Fruit fly (Drosophila melanogaster): ENCODE data around the gene CG14671.

Gene CG14671

dm6 chr3R:5572900-5573665 lies 8.5 kb upstream of the CG14671 start:
- peak in 1 of 2 experiments; percentile 26 for TF ChIP-seq foxo (GFP tag; optimal IDR thresholded peaks at IDR 0.05)
- TF ChIP-seq fru (GFP tag; optimal IDR thresholded peaks at IDR 0.05), result peak; percentile 2
- no peak for TF ChIP-seq Myc (optimal IDR thresholded peaks at IDR 0.05)
- TF ChIP-seq Sp1 (GFP tag; optimal IDR thresholded peaks at IDR 0.05), result peak; percentile 37
- TF ChIP-seq sage (GFP tag; optimal IDR thresholded peaks at IDR 0.05), result no peak
- no peak for TF ChIP-seq jim (GFP tag; optimal IDR thresholded peaks at IDR 0.05)
- TF ChIP-seq Mio (GFP tag; optimal IDR thresholded peaks at IDR 0.05), result no peak
- peak; percentile 20 for TF ChIP-seq woc (GFP tag; optimal IDR thresholded peaks at IDR 0.05)
- peak; percentile 30 for TF ChIP-seq HLH106 (tag; optimal IDR thresholded peaks at IDR 0.05)

dm6 chr3R:5571756-5572155 lies 7.1 kb upstream of the CG14671 start:
- TF ChIP-seq CrebA (GFP tag; optimal IDR thresholded peaks at IDR 0.05; ENCODE audit: borderline replicate concordance) (no peak), Rel (GFP tag; optimal IDR thresholded peaks at IDR 0.05) (no peak), Rel (tag; optimal IDR thresholded peaks at IDR 0.05) (peak; percentile 28)

dm6 chr3R:5571437-5571750 lies 6.8 kb upstream of the CG14671 start:
- TF ChIP-seq rgr (GFP tag; optimal IDR thresholded peaks at IDR 0.05) (no peak), Dif (GFP tag; optimal IDR thresholded peaks at IDR 0.05; ENCODE audit: partially characterized antibody) (no peak), Vsx2 (GFP tag; optimal IDR thresholded peaks at IDR 0.05; ENCODE audit: partially characterized antibody) (no peak), OdsH (GFP tag; optimal IDR thresholded peaks at IDR 0.05) (no peak), Jra (GFP tag; optimal IDR thresholded peaks at IDR 0.05) (no peak), dsf (GFP tag; optimal IDR thresholded peaks at IDR 0.05; ENCODE audit: borderline replicate concordance) (no peak), Hr78 (GFP tag; optimal IDR thresholded peaks at IDR 0.05) (no peak), Sp1 (GFP tag; optimal IDR thresholded peaks at IDR 0.05) (no peak), Dfd (GFP tag; optimal IDR thresholded peaks at IDR 0.05) (no peak), sv (GFP tag; optimal IDR thresholded peaks at IDR 0.05) (no peak), brk (GFP tag; optimal IDR thresholded peaks at IDR 0.05) (no peak), usp (GFP tag; optimal IDR thresholded peaks at IDR 0.05) (no peak), Hnf4 (GFP tag; optimal IDR thresholded peaks at IDR 0.05) (no peak), CrebA (GFP tag; optimal IDR thresholded peaks at IDR 0.05; ENCODE audit: borderline replicate concordance) (no peak), dmrt93B (GFP tag; optimal IDR thresholded peaks at IDR 0.05) (no peak), CG9705 (GFP tag; optimal IDR thresholded peaks at IDR 0.05) (no peak), Mio (GFP tag; optimal IDR thresholded peaks at IDR 0.05) (no peak), GATAd (GFP tag; optimal IDR thresholded peaks at IDR 0.05) (no peak), tai (GFP tag; optimal IDR thresholded peaks at IDR 0.05) (no peak), HLH106 (tag; optimal IDR thresholded peaks at IDR 0.05) (no peak)

- TF ChIP-seq brk (GFP tag; optimal IDR thresholded peaks at IDR 0.05) (no peak), foxo (GFP tag; optimal IDR thresholded peaks at IDR 0.05) (peak in 1 of 2 experiments; percentile 11), psq (GFP tag; optimal IDR thresholded peaks at IDR 0.05) (no peak), sv (GFP tag; optimal IDR thresholded peaks at IDR 0.05) (no peak), Hnf4 (GFP tag; optimal IDR thresholded peaks at IDR 0.05) (no peak), pan (optimal IDR thresholded peaks at IDR 0.05) (no peak), Sp1 (GFP tag; optimal IDR thresholded peaks at IDR 0.05) (no peak)
Observed at dm6 chr3R:5570635-5571436, 6.2 kb upstream of the CG14671 start, which contains the start of gene CRMP. Gene CRMP, plus strand, starts transcription at chr3R:5571108.

- TF ChIP-seq brk (GFP tag; optimal IDR thresholded peaks at IDR 0.05) (no peak), usp (GFP tag; optimal IDR thresholded peaks at IDR 0.05) (no peak), Hnf4 (GFP tag; optimal IDR thresholded peaks at IDR 0.05) (peak; percentile 69), ey (GFP tag; optimal IDR thresholded peaks at IDR 0.05) (peak; percentile 52), rgr (GFP tag; optimal IDR thresholded peaks at IDR 0.05) (peak; percentile 59), woc (GFP tag; optimal IDR thresholded peaks at IDR 0.05) (peak; percentile 79), jim (GFP tag; optimal IDR thresholded peaks at IDR 0.05) (no peak), br (GFP tag; optimal IDR thresholded peaks at IDR 0.05) (peak; percentile 67), GATAd (GFP tag; optimal IDR thresholded peaks at IDR 0.05) (no peak), Abd-B (GFP tag; optimal IDR thresholded peaks at IDR 0.05) (no peak), sv (GFP tag; optimal IDR thresholded peaks at IDR 0.05) (peak; percentile 66), HLH106 (tag; optimal IDR thresholded peaks at IDR 0.05) (peak; percentile 68), sage (GFP tag; optimal IDR thresholded peaks at IDR 0.05) (no peak), N (GFP tag; optimal IDR thresholded peaks at IDR 0.05) (no peak), CrebA (GFP tag; optimal IDR thresholded peaks at IDR 0.05; ENCODE audit: borderline replicate concordance) (no peak), Jra (GFP tag; optimal IDR thresholded peaks at IDR 0.05) (peak; percentile 43), Vsx2 (GFP tag; optimal IDR thresholded peaks at IDR 0.05; ENCODE audit: partially characterized antibody) (no peak), Dif (GFP tag; optimal IDR thresholded peaks at IDR 0.05; ENCODE audit: partially characterized antibody) (no peak), lola (GFP tag; optimal IDR thresholded peaks at IDR 0.05) (no peak), h (GFP tag; optimal IDR thresholded peaks at IDR 0.05) (peak; percentile 69), dl (GFP tag; optimal IDR thresholded peaks at IDR 0.05; ENCODE audit: insufficient read depth in 1 of 2, partially characterized antibody in 2 of 2) (no peak), psq (GFP tag; optimal IDR thresholded peaks at IDR 0.05) (peak; percentile 40), tai (GFP tag; optimal IDR thresholded peaks at IDR 0.05) (no peak), Rel (GFP tag; optimal IDR thresholded peaks at IDR 0.05) (no peak), Rel (tag; optimal IDR thresholded peaks at IDR 0.05) (peak; percentile 13), pan (optimal IDR thresholded peaks at IDR 0.05) (no peak), fru (GFP tag; optimal IDR thresholded peaks at IDR 0.05) (peak; percentile 44), OdsH (GFP tag; optimal IDR thresholded peaks at IDR 0.05) (peak; percentile 24)
Observed at dm6 chr3R:5568590-5568989, 4.0 kb upstream of the CG14671 start, which contains the start of the genes CG2931 and Rheb. Gene CG2931, minus strand, starts transcription at chr3R:5568615. Gene Rheb, plus strand, starts transcription at chr3R:5568921.
